Fruit fly (Drosophila melanogaster) whole organism: ENCODE measurements around the gene CG42366.

Source experiments
- CG8478 ChIP-seq: fragments of >200 bp; optimal IDR thresholded peaks from 2 replicates; lab custom pipeline; 2018; ENCODE audit warnings: inconsistent platforms
- Dll ChIP-seq: fragments of >200 bp; optimal IDR thresholded peaks from 2 replicates; lab custom pipeline; 2017
- EcR ChIP-seq, 2 experiments: fragments of >200 bp; optimal IDR thresholded peaks; 2 replicates each; lab custom pipeline; 2017; ENCODE audit warnings: missing biosample characterization in 2 of 2, missing genetic modification characterization in 2 of 2, missing genetic modification reagents in 2 of 2
- pan ChIP-seq: fragments of >200 bp; optimal IDR thresholded peaks from 2 replicates; lab custom pipeline; 2017
- psq ChIP-seq: fragments of >200 bp; optimal IDR thresholded peaks from 2 replicates; lab custom pipeline; 2017
- usp ChIP-seq: fragments of >200 bp; optimal IDR thresholded peaks from 2 replicates; lab custom pipeline; 2017; ENCODE audit warnings: missing biosample characterization, missing genetic modification characterization, mixed read lengths

CG42366 gene

DNA sequence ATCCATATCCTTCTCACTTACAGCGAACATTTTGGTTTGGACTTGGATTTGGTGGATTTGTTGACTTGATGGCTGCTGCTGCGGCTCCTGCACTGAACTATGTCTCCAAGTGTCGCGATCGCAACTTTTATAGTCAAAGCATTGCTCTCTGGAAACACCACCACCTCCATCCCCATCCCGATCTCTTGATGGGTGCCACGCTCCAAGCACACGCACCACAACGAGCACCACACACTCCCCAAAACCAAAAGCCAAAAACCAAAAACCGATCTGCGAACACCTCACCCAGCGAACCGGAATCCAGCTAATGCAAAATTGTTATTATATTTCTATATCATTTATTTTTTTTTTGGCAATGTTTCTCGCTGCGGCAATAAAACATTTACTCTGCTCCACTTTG, 8.1 kb downstream of the CG42366 start, which contains the start of gene Cpr30F:
Gene Cpr30F, minus strand, starts transcription at position 101 of the 400 bp plus-strand sequence.
- TF ChIP-seq CG8478 (lab: Kevin White, UChicago) (no peak), usp (GFP tag; lab: Kevin White, UChicago) (no peak), EcR (GFP tag; optimal IDR thresholded peaks at IDR 0.05; lab: Kevin White, UChicago) (no peak), pan (lab: Kevin White, UChicago) (no peak), psq (lab: Kevin White, UChicago) (no peak), Dll (lab: Kevin White, UChicago) (no peak)

DNA sequence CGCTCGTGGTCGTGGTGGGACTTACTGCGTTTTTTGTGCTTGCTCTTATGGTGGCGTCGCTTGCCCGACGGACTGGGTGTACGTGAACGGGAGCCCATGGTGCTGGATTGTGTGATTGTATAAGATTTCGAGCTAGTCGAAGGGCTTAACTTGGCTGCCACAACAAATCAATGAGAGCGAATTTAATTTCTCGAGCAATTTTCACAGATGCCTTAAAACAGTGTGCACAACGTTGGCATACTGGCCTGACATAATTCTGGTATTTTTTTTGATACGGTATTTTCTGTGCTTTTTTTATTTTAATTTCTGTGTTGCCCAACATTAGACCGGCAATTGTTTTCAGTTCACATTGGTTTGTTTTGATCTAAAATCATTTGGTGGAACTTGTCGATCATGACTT, 12.9 kb downstream of the CG42366 start, which contains the start of gene Arglu1:
Gene Arglu1, minus strand, starts transcription at position 227 of the 400 bp plus-strand sequence.
- no peak for TF ChIP-seq psq (lab: Kevin White, UChicago)
- TF ChIP-seq Dll (lab: Kevin White, UChicago): no peak
- no peak for TF ChIP-seq pan (lab: Kevin White, UChicago)
- no peak for TF ChIP-seq EcR (GFP tag; optimal IDR thresholded peaks at IDR 0.05; lab: Kevin White, UChicago)
- no peak for TF ChIP-seq CG8478 (lab: Kevin White, UChicago)
- no peak for TF ChIP-seq usp (GFP tag; lab: Kevin White, UChicago)

DNA sequence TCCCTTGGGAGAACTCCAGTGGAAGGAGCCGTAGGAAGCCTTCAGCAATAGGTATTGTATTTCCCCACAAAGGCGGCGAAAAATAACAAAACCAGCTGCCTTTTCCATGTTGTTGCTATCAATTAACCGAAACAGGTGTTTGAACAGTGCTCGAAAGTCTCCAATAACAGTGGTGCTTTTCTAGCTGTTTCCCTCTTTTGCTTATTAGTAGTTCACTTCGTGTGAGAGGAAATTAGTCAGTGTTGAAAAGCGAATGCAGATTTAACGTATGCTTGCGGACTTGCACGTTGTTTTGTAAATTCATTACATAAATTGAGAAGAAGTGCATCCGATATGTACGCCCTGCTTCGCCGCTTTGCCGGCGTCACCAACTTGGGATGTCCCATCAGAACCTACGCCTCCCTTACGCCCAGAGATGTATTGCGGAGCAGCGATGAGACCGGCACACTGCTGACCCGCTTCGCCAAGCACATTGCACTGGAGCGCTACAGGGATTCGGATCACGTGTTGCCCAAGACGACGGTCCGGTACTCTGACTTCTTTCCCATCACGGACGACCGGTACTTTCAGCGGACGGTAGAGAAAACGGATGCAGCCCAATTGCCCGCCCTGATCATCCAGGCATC, 13.8 kb downstream of the CG42366 start, which contains the start of the genes Datp and CG4619:
Gene Datp, minus strand, starts transcription at position 160 of the 626 bp plus-strand sequence.
Gene CG4619, plus strand, starts transcription at position 233 of the 626 bp plus-strand sequence.
- TF ChIP-seq usp (GFP tag; lab: Kevin White, UChicago): no peak
- no peak for TF ChIP-seq psq (lab: Kevin White, UChicago)
- no peak for TF ChIP-seq EcR (GFP tag; optimal IDR thresholded peaks at IDR 0.05; lab: Kevin White, UChicago)
- TF ChIP-seq Dll (lab: Kevin White, UChicago): no peak

DNA sequence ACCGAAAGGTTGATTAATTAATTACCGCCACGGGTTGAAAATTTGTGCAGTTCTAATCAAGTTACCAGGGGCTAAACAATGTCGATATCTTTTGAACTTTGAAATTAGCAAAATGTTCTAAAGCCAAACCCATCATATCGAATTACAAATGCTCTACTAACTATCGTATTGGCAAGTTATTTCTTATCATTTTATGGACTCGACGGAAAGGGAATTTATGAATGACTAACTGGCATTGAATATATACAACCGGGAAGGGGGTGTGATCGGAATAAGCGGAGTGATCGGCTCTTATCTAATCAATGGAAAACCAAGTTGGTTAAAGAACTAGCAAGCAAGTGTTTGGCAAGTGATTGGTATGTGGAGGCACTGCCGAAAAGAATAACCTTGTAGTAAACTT, 18.6 kb downstream of the CG42366 start:
- no peak for TF ChIP-seq Dll (lab: Kevin White, UChicago)
- no peak for TF ChIP-seq usp (GFP tag; lab: Kevin White, UChicago)
- TF ChIP-seq EcR (GFP tag; optimal IDR thresholded peaks at IDR 0.05; lab: Kevin White, UChicago): no peak
- TF ChIP-seq pan (lab: Kevin White, UChicago): no peak
- no peak for TF ChIP-seq CG8478 (lab: Kevin White, UChicago)
- TF ChIP-seq psq (lab: Kevin White, UChicago): no peak

DNA sequence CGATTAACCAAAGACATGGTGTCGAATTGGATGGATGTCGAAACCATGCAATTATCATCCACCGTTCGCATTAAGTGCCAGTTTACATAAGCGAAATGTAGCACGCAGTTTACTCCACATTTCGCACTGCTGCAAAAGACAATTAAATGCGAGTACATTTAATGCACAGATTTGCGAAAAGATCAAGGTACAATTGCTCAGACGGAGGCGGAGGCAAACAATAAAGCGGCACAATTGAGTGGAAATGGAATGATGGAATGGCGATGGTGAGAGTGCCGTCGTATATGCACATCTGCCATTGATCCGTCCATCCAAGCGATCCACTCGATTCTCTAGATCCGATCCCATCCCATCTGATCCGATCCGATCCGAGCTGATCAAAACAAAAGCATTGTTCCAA, 20.1 kb downstream of the CG42366 start:
- no peak for TF ChIP-seq usp (GFP tag; lab: Kevin White, UChicago)
- TF ChIP-seq EcR (GFP tag; optimal IDR thresholded peaks at IDR 0.05; lab: Kevin White, UChicago): no peak
- TF ChIP-seq pan (lab: Kevin White, UChicago): no peak
- no peak for TF ChIP-seq psq (lab: Kevin White, UChicago)
- no peak for TF ChIP-seq CG8478 (lab: Kevin White, UChicago)
- no peak for TF ChIP-seq Dll (lab: Kevin White, UChicago)

DNA sequence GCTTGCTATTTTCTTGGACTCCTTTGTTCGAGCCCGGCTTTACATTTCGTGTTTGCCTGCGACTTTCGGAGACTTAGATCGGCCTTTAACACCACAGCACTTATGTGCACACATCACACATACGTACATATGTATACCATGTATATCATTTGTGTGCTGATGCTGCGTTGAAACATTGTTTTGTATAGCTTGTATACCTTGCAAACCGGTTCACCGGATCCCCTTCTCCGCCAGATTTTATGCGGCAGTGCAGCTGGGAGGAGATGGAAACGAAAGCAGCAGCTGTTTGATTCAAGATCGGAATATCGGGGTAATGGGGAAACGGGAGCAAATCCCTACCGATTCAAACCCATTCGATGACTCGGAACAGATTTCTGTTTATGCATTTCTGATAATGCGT, 21.1 kb downstream of the CG42366 start:
- TF ChIP-seq EcR (GFP tag; optimal IDR thresholded peaks at IDR 0.05; lab: Kevin White, UChicago) (no peak), usp (GFP tag; lab: Kevin White, UChicago) (no peak), psq (lab: Kevin White, UChicago) (no peak), CG8478 (lab: Kevin White, UChicago) (no peak), pan (lab: Kevin White, UChicago) (no peak), Dll (lab: Kevin White, UChicago) (no peak)

DNA sequence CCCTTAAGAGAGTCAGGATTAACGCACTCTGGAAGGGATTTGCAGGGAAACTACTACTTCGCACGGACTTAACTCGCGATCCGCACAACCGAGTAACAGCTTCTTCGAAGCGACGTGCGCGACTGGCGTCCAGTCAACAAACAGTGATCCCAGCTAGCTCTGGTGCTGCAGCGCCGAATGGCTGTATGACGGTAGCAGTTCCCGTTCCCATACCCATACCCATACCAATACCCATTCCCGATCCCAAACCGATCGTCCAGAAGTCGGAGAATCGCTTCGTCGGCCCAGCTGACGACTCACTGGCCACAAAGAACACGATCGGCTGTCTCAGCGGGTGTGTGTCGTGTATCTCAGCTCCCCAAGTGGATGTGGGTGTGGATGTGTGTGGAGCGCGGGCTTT, 22.3 kb downstream of the CG42366 start, which contains the start of gene CG5853:
Gene CG5853, minus strand, starts transcription at position 384 of the 400 bp plus-strand sequence.
- TF ChIP-seq EcR (GFP tag; optimal IDR thresholded peaks at IDR 0.05; lab: Kevin White, UChicago) (no peak), Dll (lab: Kevin White, UChicago) (no peak), usp (GFP tag; lab: Kevin White, UChicago) (no peak)

DNA sequence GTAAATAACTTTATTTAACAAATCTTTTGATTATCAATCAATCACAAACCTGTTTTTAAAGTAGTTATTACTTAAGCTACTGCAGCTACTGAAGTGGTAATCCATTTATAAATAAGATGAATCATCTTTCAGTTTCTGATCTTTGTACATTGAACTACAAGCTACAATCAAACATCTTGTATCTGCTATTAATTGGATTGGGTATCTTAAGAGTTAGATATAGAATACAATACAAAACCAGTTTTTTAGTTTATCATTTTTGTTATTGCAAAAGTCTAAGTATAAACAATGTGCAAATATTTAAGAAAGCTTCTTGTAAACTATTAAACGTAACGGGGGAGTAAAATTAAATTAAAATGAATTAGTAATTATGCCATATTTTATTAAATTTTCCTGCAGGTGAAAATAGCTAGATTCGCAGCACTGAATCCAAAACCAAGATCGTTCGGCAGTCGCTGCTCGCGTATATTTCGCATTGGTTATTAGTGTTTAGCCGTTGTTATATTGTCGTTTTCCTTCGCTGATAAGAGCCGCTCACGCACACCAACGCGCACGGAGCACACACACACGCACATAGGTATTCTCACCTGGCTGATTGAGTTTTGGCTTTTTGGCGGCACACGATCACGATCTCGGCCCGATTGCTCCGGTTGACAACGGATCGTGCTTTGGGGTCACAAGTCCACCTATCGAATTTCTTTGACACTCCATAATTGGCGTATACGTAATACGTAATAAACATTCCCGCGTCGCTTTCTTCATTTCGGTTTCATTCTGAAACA, 23.0 kb downstream of the CG42366 start:
- TF ChIP-seq usp (GFP tag; lab: Kevin White, UChicago) (no peak), CG8478 (lab: Kevin White, UChicago) (no peak), pan (lab: Kevin White, UChicago) (no peak), EcR (GFP tag; optimal IDR thresholded peaks at IDR 0.05; lab: Kevin White, UChicago) (no peak), Dll (lab: Kevin White, UChicago) (no peak), psq (lab: Kevin White, UChicago) (no peak)

DNA sequence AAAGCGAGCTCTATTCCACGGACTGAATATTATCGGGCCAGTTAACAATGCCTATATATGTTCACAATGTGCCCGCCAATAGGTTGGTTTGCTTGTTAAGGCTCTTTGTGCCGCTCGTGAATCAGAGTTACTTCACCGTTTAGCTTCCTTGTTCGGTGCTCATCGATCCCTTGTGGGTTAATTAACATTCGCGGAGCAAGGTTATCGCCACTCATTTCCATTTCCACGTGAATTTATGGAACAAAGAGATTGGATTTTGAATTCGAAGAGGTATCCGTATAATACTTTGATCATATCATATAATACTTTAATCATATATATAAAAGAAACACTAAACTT, 23.5 kb downstream of the CG42366 start:
- TF ChIP-seq pan (lab: Kevin White, UChicago) (no peak), EcR (GFP tag; optimal IDR thresholded peaks at IDR 0.05; lab: Kevin White, UChicago) (no peak), usp (GFP tag; lab: Kevin White, UChicago) (no peak), Dll (lab: Kevin White, UChicago) (no peak), psq (lab: Kevin White, UChicago) (no peak), CG8478 (lab: Kevin White, UChicago) (no peak)

DNA sequence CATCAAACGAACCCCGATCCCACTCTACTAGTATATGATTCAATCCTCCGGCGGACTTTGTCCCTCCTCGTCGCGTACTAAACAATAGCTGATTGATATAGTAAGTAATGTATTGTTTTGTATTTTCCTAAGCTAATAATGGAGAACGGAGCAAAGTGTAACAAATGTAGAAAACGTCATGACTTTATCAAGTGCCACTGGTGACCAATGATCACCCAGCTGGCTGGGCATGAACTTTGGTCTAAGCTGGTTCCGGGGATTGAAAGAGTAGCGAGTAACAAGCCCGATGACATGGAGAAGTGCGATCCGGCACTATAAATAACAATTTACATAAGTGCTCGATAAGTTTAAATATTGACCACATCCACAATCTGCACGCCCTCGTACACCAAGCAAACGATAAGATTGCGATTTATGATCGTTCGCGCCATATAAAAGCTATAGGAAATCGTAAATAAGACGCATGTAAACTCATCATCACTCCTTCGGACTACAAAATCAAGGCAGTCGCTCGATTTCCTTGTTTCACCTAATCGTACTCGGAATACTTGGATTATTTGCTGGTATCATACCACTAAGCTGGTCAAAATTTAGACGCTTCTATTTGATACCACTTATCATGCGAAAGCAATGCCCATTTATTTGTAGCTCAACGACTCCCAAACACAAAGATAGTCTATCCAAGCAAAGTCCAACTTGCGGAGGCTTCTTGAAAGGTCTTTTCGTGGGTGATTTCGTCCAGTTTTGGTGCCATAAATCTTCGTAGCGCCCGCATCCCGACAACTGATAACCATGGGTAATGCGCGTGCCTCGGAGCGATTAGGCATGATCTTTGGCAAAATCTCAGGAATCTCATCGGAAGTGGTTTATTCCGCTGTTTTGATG, 24.5 kb downstream of the CG42366 start:
- TF ChIP-seq usp (GFP tag; lab: Kevin White, UChicago) (no peak), pan (lab: Kevin White, UChicago) (no peak), psq (lab: Kevin White, UChicago) (no peak), EcR (GFP tag; optimal IDR thresholded peaks at IDR 0.05; lab: Kevin White, UChicago) (no peak), Dll (lab: Kevin White, UChicago) (no peak), CG8478 (lab: Kevin White, UChicago) (no peak)
